Fruit fly (Drosophila melanogaster) whole organism, embryonic: ENCODE data around the gene CG43886.
A peak's percentile ranks its signal among the peaks of the same experiment; 100 is the strongest.

ENCODE experiments used
- Adf1 ChIP-seq: fragments of 200-800 bp; sonication (Bioruptor generic); IDR thresholded peaks from 2 replicates; pipeline ENCODE4 v1.3.6; 2022; ENCODE audit warnings: missing biosample characterization, missing genetic modification characterization
- Asciz ChIP-seq: fragments of 200-800 bp; sonication (Bioruptor generic); optimal IDR thresholded peaks from 2 replicates; lab custom pipeline; 2017; ENCODE audit warnings: missing biosample characterization, mild to moderate bottlenecking, missing genetic modification characterization, missing genetic modification reagents
- CG1024 ChIP-seq: fragments of 200-800 bp; sonication (Bioruptor generic); IDR thresholded peaks from 2 replicates; pipeline ENCODE4 v1.3.6; 2022; ENCODE audit warnings: missing biosample characterization, missing genetic modification characterization
- CG10274 ChIP-seq: fragments of 200-800 bp; sonication (Bioruptor generic); optimal IDR thresholded peaks from 3 replicates; lab custom pipeline; 2017; ENCODE audit warnings: missing biosample characterization, mild to moderate bottlenecking, missing genetic modification characterization
- CG10462 ChIP-seq: fragments of 200-800 bp; sonication (Bioruptor generic); optimal IDR thresholded peaks from 2 replicates; lab custom pipeline; 2016; ENCODE audit warnings: missing biosample characterization, missing genetic modification characterization
- CG10565 ChIP-seq: fragments of 200-800 bp; sonication (Bioruptor generic); optimal IDR thresholded peaks from 3 replicates; lab custom pipeline; 2016; ENCODE audit warnings: missing biosample characterization, mild to moderate bottlenecking, missing genetic modification characterization
- CG10979 ChIP-seq: fragments of 200-800 bp; sonication (Bioruptor generic); optimal IDR thresholded peaks from 2 replicates; lab custom pipeline; 2018; ENCODE audit warnings: missing biosample characterization, mild to moderate bottlenecking, missing genetic modification characterization, moderate library complexity
- CG12155 ChIP-seq: fragments of 200-800 bp; sonication (Bioruptor generic); optimal IDR thresholded peaks from 3 replicates; lab custom pipeline; 2016; ENCODE audit warnings: missing biosample characterization, missing genetic modification characterization
- CG12299 ChIP-seq: fragments of 200-800 bp; sonication (Bioruptor generic); optimal IDR thresholded peaks from 2 replicates; lab custom pipeline; 2018; ENCODE audit warnings: missing biosample characterization, mild to moderate bottlenecking, missing genetic modification characterization
- CG14667 ChIP-seq: fragments of 200-800 bp; sonication (Bioruptor generic); IDR thresholded peaks from 2 replicates; pipeline ENCODE4 v1.3.6; 2022; ENCODE audit warnings: missing biosample characterization, missing genetic modification characterization
- CG15479 ChIP-seq: fragments of 200-800 bp; sonication (Bioruptor generic); optimal IDR thresholded peaks from 3 replicates; lab custom pipeline; 2019; ENCODE audit warnings: missing biosample characterization, mild to moderate bottlenecking, missing genetic modification characterization, moderate library complexity
- CG17829 ChIP-seq: fragments of 200-800 bp; optimal IDR thresholded peaks from 2 replicates; lab custom pipeline; 2019; ENCODE audit warnings: missing biosample characterization, mild to moderate bottlenecking, missing genetic modification characterization, moderate library complexity
- CG1832 ChIP-seq: fragments of 200-800 bp; sonication (Bioruptor generic); optimal IDR thresholded peaks from 2 replicates; lab custom pipeline; 2017; ENCODE audit warnings: missing biosample characterization, mild to moderate bottlenecking, missing genetic modification characterization, inconsistent platforms
- CG2875 ChIP-seq: fragments of 200-800 bp; sonication (Bioruptor generic); optimal IDR thresholded peaks from 2 replicates; lab custom pipeline; 2017; ENCODE audit warnings: missing biosample characterization, mild to moderate bottlenecking, missing genetic modification characterization, missing genetic modification reagents
- CG32532 ChIP-seq: fragments of 200-800 bp; sonication (Bioruptor generic); IDR thresholded peaks from 2 replicates; pipeline ENCODE4 v1.3.6; 2022; ENCODE audit warnings: missing biosample characterization, missing genetic modification characterization
- CG6654 ChIP-seq: fragments of 200-800 bp; sonication (Bioruptor generic); optimal IDR thresholded peaks from 2 replicates; lab custom pipeline; 2017; ENCODE audit warnings: missing biosample characterization, mild to moderate bottlenecking, missing genetic modification characterization
- CG7357 ChIP-seq: fragments of 200-800 bp; sonication (Bioruptor generic); IDR thresholded peaks from 3 replicates; pipeline ENCODE4 v1.3.6; 2022; ENCODE audit warnings: missing biosample characterization, missing genetic modification characterization
- CG8388 ChIP-seq: fragments of 200-800 bp; sonication (Bioruptor generic); optimal IDR thresholded peaks from 2 replicates; lab custom pipeline; 2019; ENCODE audit warnings: missing biosample characterization, mild to moderate bottlenecking, missing genetic modification characterization, moderate library complexity
- CG9437 ChIP-seq: fragments of 200-800 bp; sonication (Bioruptor generic); optimal IDR thresholded peaks from 2 replicates; lab custom pipeline; 2018; ENCODE audit warnings: missing biosample characterization, mild to moderate bottlenecking, missing genetic modification characterization
- CkIIα-i1 ChIP-seq: fragments of 200-800 bp; sonication (Bioruptor generic); IDR thresholded peaks from 2 replicates; pipeline ENCODE4 v1.3.6; 2022; ENCODE audit warnings: missing biosample characterization, missing genetic modification characterization
- CoRest ChIP-seq: fragments of 200-800 bp; sonication (Bioruptor generic); optimal IDR thresholded peaks from 3 replicates; lab custom pipeline; 2018; ENCODE audit warnings: missing biosample characterization, mild to moderate bottlenecking, missing genetic modification characterization, moderate library complexity
- Dfd ChIP-seq, 2 experiments: fragments of >200 bp; optimal IDR thresholded peaks; 2 replicates each; lab custom pipeline; 2017; ENCODE audit warnings: missing biosample characterization in 2 of 2, missing genetic modification characterization in 2 of 2
- Dll ChIP-seq: fragments of 200-800 bp; sonication (Bioruptor generic); IDR thresholded peaks from 4 replicates; pipeline ENCODE4 v1.3.6; 2022; ENCODE audit warnings: missing biosample characterization, missing genetic modification characterization; ENCODE audit not compliant: partially characterized antibody
- Doc3 ChIP-seq: fragments of 200-800 bp; sonication (Bioruptor generic); IDR thresholded peaks from 3 replicates; pipeline ENCODE4 v1.3.6; 2022; ENCODE audit warnings: missing biosample characterization, missing genetic modification characterization; ENCODE audit not compliant: partially characterized antibody
- Dref ChIP-seq: fragments of 200-800 bp; sonication (Bioruptor generic); IDR thresholded peaks from 2 replicates; pipeline ENCODE4 v1.3.6; 2022; ENCODE audit warnings: missing biosample characterization, missing genetic modification characterization
- Drgx ChIP-seq: fragments of 200-800 bp; sonication (Bioruptor generic); IDR thresholded peaks from 2 replicates; pipeline ENCODE4 v1.3.6; 2022; ENCODE audit warnings: missing biosample characterization, missing genetic modification characterization
- Hsf ChIP-seq: fragments of 200-800 bp; sonication (Bioruptor generic); optimal IDR thresholded peaks from 3 replicates; lab custom pipeline; 2016; ENCODE audit warnings: missing biosample characterization, missing genetic modification characterization
- Meics ChIP-seq: fragments of 200-800 bp; sonication (Bioruptor generic); optimal IDR thresholded peaks from 2 replicates; lab custom pipeline; 2017; ENCODE audit warnings: missing biosample characterization, mild to moderate bottlenecking, missing genetic modification characterization
- NC2α ChIP-seq: fragments of 200-800 bp; sonication (Bioruptor generic); optimal IDR thresholded peaks from 2 replicates; lab custom pipeline; 2016; ENCODE audit warnings: missing biosample characterization, missing genetic modification characterization
- Nf-YA ChIP-seq: fragments of 200-800 bp; sonication (Bioruptor generic); IDR thresholded peaks from 2 replicates; pipeline ENCODE4 v1.3.6; 2022; ENCODE audit warnings: missing biosample characterization, missing genetic modification characterization
- Ravus ChIP-seq: fragments of 200-800 bp; sonication (Bioruptor generic); IDR thresholded peaks from 2 replicates; pipeline ENCODE4 v1.3.6; 2022; ENCODE audit warnings: missing biosample characterization, missing genetic modification characterization
- Ssrp ChIP-seq: fragments of 200-800 bp; sonication (Bioruptor generic); optimal IDR thresholded peaks from 2 replicates; lab custom pipeline; 2018; ENCODE audit warnings: missing biosample characterization, mild to moderate bottlenecking, missing genetic modification characterization, moderate library complexity
- Stat92E ChIP-seq, 3 experiments: fragments of >200 bp in 2 of 3; fragments of 200-800 bp in 1 of 3; sonication (Bioruptor generic) in 1 of 3; optimal IDR thresholded peaks; 2 replicates each; lab custom pipeline; 2017 to 2019; ENCODE audit warnings: missing biosample characterization in 3 of 3, missing genetic modification characterization in 3 of 3, mild to moderate bottlenecking in 1 of 3, moderate library complexity in 1 of 3
- Vsx1 ChIP-seq: fragments of 200-800 bp; sonication (Bioruptor generic); optimal IDR thresholded peaks from 2 replicates; lab custom pipeline; 2017; ENCODE audit warnings: missing biosample characterization, mild to moderate bottlenecking, missing genetic modification characterization, missing genetic modification reagents
- Xrp1 ChIP-seq: fragments of 200-800 bp; sonication (Bioruptor generic); IDR thresholded peaks from 2 replicates; pipeline ENCODE4 v1.3.6; 2022; ENCODE audit warnings: missing biosample characterization, missing genetic modification characterization
- ato ChIP-seq: fragments of 200-800 bp; sonication (Bioruptor generic); IDR thresholded peaks from 2 replicates; pipeline ENCODE4 v1.3.6; 2022; ENCODE audit warnings: missing biosample characterization, missing genetic modification characterization; ENCODE audit not compliant: partially characterized antibody
- chif ChIP-seq, 2 experiments: fragments of 200-800 bp; sonication (Bioruptor generic); optimal IDR thresholded peaks; 3 replicates each; lab custom pipeline; 2016; ENCODE audit warnings: missing biosample characterization in 2 of 2, missing genetic modification characterization in 2 of 2
- gt ChIP-seq: fragments of 200-800 bp; sonication (Bioruptor generic); IDR thresholded peaks from 2 replicates; pipeline ENCODE4 v1.3.6; 2022; ENCODE audit warnings: missing biosample characterization, missing genetic modification characterization
- insv ChIP-seq, 2 experiments: fragments of 200-800 bp; sonication (Bioruptor generic); optimal IDR thresholded peaks; 3 replicates each; lab custom pipeline; 2016 to 2018; ENCODE audit warnings: missing biosample characterization in 2 of 2, missing genetic modification characterization in 2 of 2
- jumu ChIP-seq: fragments of 200-800 bp; sonication (Bioruptor generic); optimal IDR thresholded peaks from 3 replicates; lab custom pipeline; 2016; ENCODE audit warnings: missing biosample characterization, missing genetic modification characterization
- klu ChIP-seq: fragments of 200-800 bp; sonication (Bioruptor generic); IDR thresholded peaks from 2 replicates; pipeline ENCODE4 v1.3.6; 2022; ENCODE audit warnings: missing biosample characterization, missing genetic modification characterization
- lov ChIP-seq, 2 experiments: fragments of 200-800 bp in 1 of 2; fragments of >200 bp in 1 of 2; sonication (Bioruptor generic) in 1 of 2; IDR thresholded peaks in 1 of 2; optimal IDR thresholded peaks in 1 of 2; 2 replicates in 1 of 2; 3 replicates in 1 of 2; pipeline versions ENCODE4 v1.3.6 to Lab custom; 2017 to 2022; ENCODE audit warnings: missing biosample characterization in 1 of 2, missing genetic modification characterization in 1 of 2
- nerfin-1 ChIP-seq: fragments of 200-800 bp; sonication (Bioruptor generic); optimal IDR thresholded peaks from 3 replicates; lab custom pipeline; 2019; ENCODE audit warnings: missing biosample characterization, mild to moderate bottlenecking, missing genetic modification characterization, moderate library complexity
- pita ChIP-seq: fragments of 200-800 bp; sonication (Bioruptor generic); optimal IDR thresholded peaks from 2 replicates; lab custom pipeline; 2017; ENCODE audit warnings: missing biosample characterization, mild to moderate bottlenecking, missing genetic modification characterization
- slou ChIP-seq: fragments of 200-800 bp; sonication (Bioruptor generic); optimal IDR thresholded peaks from 3 replicates; lab custom pipeline; 2016; ENCODE audit warnings: missing biosample characterization, missing genetic modification characterization
- so ChIP-seq: fragments of 200-800 bp; sonication (Bioruptor generic); IDR thresholded peaks from 3 replicates; pipeline ENCODE4 v1.3.6; 2022; ENCODE audit warnings: missing biosample characterization, missing genetic modification characterization
- stc ChIP-seq: fragments of 200-800 bp; sonication (Bioruptor generic); IDR thresholded peaks from 2 replicates; pipeline ENCODE4 v1.3.6; 2022; ENCODE audit warnings: missing biosample characterization, missing genetic modification characterization
- toy ChIP-seq: fragments of 200-800 bp; sonication (Bioruptor generic); IDR thresholded peaks from 2 replicates; pipeline ENCODE4 v1.3.6; 2022; ENCODE audit warnings: missing biosample characterization, missing genetic modification characterization
- z ChIP-seq: fragments of 200-800 bp; sonication (Bioruptor generic); IDR thresholded peaks from 3 replicates; pipeline ENCODE4 v1.3.6; 2022; ENCODE audit warnings: missing biosample characterization, missing genetic modification characterization

The CG43886 gene

DNA sequence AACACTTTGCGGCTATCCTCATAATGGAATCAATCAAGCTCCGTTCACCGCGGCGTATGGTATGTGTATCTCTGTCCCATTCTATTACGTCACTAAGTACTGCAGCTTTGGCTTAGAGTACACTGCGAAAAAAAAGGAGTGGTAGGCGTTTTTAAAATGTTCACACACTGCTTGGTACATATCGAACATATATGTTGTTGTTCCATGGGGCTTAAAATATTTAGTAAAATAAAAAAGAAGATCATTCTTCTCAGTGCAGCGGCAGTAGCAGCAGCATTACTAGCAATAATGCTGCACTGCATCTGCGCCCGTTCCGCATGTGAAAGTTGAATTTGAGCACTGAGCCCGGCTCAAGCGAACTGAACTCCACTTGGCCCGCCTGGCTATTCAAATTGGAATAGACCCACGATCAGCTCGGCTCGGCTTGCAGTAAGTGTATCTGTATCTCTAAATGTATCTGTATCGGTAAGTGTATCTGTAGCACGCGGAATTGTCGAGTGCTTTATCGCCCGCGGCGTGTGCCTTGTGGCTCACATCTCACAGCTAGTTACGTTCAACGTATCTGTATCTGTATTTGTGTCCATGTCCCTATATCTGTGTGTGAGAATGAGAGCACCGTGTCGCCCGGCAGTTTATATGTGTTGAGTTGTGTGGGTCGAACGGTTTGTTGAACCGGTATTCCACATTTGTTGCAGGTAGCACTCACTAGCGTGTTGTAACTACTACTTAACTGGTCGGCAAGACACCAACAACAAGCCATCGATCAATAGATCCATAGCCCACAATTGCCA is 6.2 kb downstream of the CG43886 start (continued):
- TF ChIP-seq klu (GFP tag; lab: Robert Waterston, UW): no peak
- no peak for TF ChIP-seq CG15479 (GFP tag; lab: Kevin White, UChicago)
- TF ChIP-seq CG12155 (GFP tag; lab: Kevin White, UChicago): no peak
- TF ChIP-seq CG10979: peak; percentile 61
- no peak for TF ChIP-seq slou (GFP tag; lab: Kevin White, UChicago)
- TF ChIP-seq jumu (GFP tag; lab: Kevin White, UChicago): peak; percentile 27
- TF ChIP-seq Nf-YA (GFP tag; lab: Robert Waterston, UW): no peak
- peak; percentile 65 for TF ChIP-seq Asciz (GFP tag; lab: Kevin White, UChicago)
- TF ChIP-seq CG6654 (GFP tag; lab: Kevin White, UChicago): peak; percentile 2
- TF ChIP-seq CG10274: peak; percentile 31
- TF ChIP-seq Dll (GFP tag; lab: Robert Waterston, UW): no peak
- no peak for TF ChIP-seq Adf1
- peak; percentile 60 for TF ChIP-seq stc (GFP tag; lab: Robert Waterston, UW)
- no peak for TF ChIP-seq CG10565 (GFP tag; lab: Kevin White, UChicago)
- no peak for TF ChIP-seq ato (GFP tag; lab: Robert Waterston, UW)
- TF ChIP-seq Stat92E (GFP tag; optimal IDR thresholded peaks at IDR 0.05; lab: Kevin White, UChicago): no peak
- peak; percentile 47; the same call in 1 of the 2 replicates for TF ChIP-seq Xrp1 (GFP tag; lab: Robert Waterston, UW)
- TF ChIP-seq CG7357 (GFP tag; lab: Robert Waterston, UW): no peak
- peak; percentile 97 for TF ChIP-seq Drgx (GFP tag; lab: Robert Waterston, UW)
- TF ChIP-seq Dfd (GFP tag; optimal IDR thresholded peaks at IDR 0.05; lab: Kevin White, UChicago): no peak
- TF ChIP-seq pita (GFP tag; lab: Kevin White, UChicago): no peak
- TF ChIP-seq CG9437 (GFP tag; lab: Kevin White, UChicago): peak; percentile 43
- no peak for TF ChIP-seq CkIIα-i1 (GFP tag; lab: Robert Waterston, UW)
- TF ChIP-seq chif (GFP tag; optimal IDR thresholded peaks at IDR 0.05; lab: Kevin White, UChicago): peak in 1 of 2 experiments; percentile 50
- TF ChIP-seq CG8388 (GFP tag; lab: Kevin White, UChicago): peak; percentile 32
- TF ChIP-seq CoRest (tag; lab: Kevin White, UChicago): peak; percentile 60
- no peak for TF ChIP-seq CG17829
- no peak for TF ChIP-seq z (GFP tag; lab: Robert Waterston, UW)
- TF ChIP-seq CG2875 (GFP tag; lab: Kevin White, UChicago): peak; percentile 59
- no peak for TF ChIP-seq Dref
- TF ChIP-seq Ravus (GFP tag; lab: Robert Waterston, UW): no peak
- no peak for TF ChIP-seq CG12299 (tag; lab: Kevin White, UChicago)
- TF ChIP-seq CG10462 (GFP tag; lab: Kevin White, UChicago): peak; percentile 19
- TF ChIP-seq insv (GFP tag; optimal IDR thresholded peaks at IDR 0.05; lab: Kevin White, UChicago): no peak
- no peak for TF ChIP-seq CG14667
- TF ChIP-seq CG1024: peak; percentile 51; the same call in 1 of the 2 replicates
- TF ChIP-seq gt (GFP tag; lab: Robert Waterston, UW): no peak
- TF ChIP-seq Hsf: peak; percentile 44
- peak; percentile 10 for TF ChIP-seq NC2α (GFP tag; lab: Kevin White, UChicago)
- TF ChIP-seq toy (GFP tag; lab: Robert Waterston, UW): no peak
- peak; percentile 41 for TF ChIP-seq Meics (GFP tag; lab: Kevin White, UChicago)
- no peak for TF ChIP-seq Vsx1 (GFP tag; lab: Kevin White, UChicago)
- no peak for TF ChIP-seq CG1832 (GFP tag; lab: Kevin White, UChicago)
- TF ChIP-seq nerfin-1: peak; percentile 20
- TF ChIP-seq Doc3 (GFP tag; lab: Robert Waterston, UW): no peak
- no peak for TF ChIP-seq lov (optimal IDR thresholded peaks at IDR 0.05; lab: Kevin White, UChicago)
- TF ChIP-seq lov (GFP tag; IDR thresholded peaks at IDR 0.05; lab: Robert Waterston, UW): peak; percentile 73; the same call in 1 of the 3 replicates
- peak; percentile 56 for TF ChIP-seq Ssrp (tag; lab: Kevin White, UChicago)
- peak; percentile 65; the same call in 1 of the 3 replicates for TF ChIP-seq so (GFP tag; lab: Robert Waterston, UW)
- no peak for TF ChIP-seq CG32532
